Fruit fly (Drosophila melanogaster): ENCODE measurements around the gene ppk19.

ppk19 gene

dm6 chr3R:29695744-29696143, 23.5 kb downstream of the ppk19 start:
- TF ChIP-seq jumu (GFP tag; optimal IDR thresholded peaks at IDR 0.05) (no peak), CG4360 (GFP tag; IDR thresholded peaks at IDR 0.05) (no peak), sima (GFP tag; optimal IDR thresholded peaks at IDR 0.05) (no peak), CG13624 (GFP tag; optimal IDR thresholded peaks at IDR 0.05) (no peak), org-1 (GFP tag; optimal IDR thresholded peaks at IDR 0.05) (no peak), jing (GFP tag; optimal IDR thresholded peaks at IDR 0.05) (no peak), H15 (GFP tag; IDR thresholded peaks at IDR 0.05) (no peak), ap (GFP tag; IDR thresholded peaks at IDR 0.05) (no peak), lbe (GFP tag; optimal IDR thresholded peaks at IDR 0.05) (no peak), CrebB (tag; optimal IDR thresholded peaks at IDR 0.05) (no peak), gt (GFP tag; IDR thresholded peaks at IDR 0.05) (no peak), CG13296 (GFP tag; optimal IDR thresholded peaks at IDR 0.05) (no peak), az2 (GFP tag; optimal IDR thresholded peaks at IDR 0.05) (no peak), lov (optimal IDR thresholded peaks at IDR 0.05) (no peak), lov (GFP tag; IDR thresholded peaks at IDR 0.05) (no peak), cad (GFP tag; optimal IDR thresholded peaks at IDR 0.05) (no peak), CG12744 (GFP tag; optimal IDR thresholded peaks at IDR 0.05) (no peak), pfk (GFP tag; optimal IDR thresholded peaks at IDR 0.05) (no peak), Rx (GFP tag; IDR thresholded peaks at IDR 0.05) (no peak), cg (GFP tag; optimal IDR thresholded peaks at IDR 0.05) (no peak), dm (GFP tag; optimal IDR thresholded peaks at IDR 0.05) (no peak)

dm6 chr3R:29696359-29696758, 24.1 kb downstream of the ppk19 start:
- TF ChIP-seq CG10209 (GFP tag; optimal IDR thresholded peaks at IDR 0.05) (no peak), CG10267 (tag; optimal IDR thresholded peaks at IDR 0.05) (peak; percentile 42), Adf1 (GFP tag; IDR thresholded peaks at IDR 0.05) (no peak), CG5245 (GFP tag; optimal IDR thresholded peaks at IDR 0.05) (no peak), CG10366 (GFP tag; IDR thresholded peaks at IDR 0.05) (no peak), D19B (GFP tag; optimal IDR thresholded peaks at IDR 0.05) (no peak), chn (GFP tag; optimal IDR thresholded peaks at IDR 0.05) (peak; percentile 6), ewg (GFP tag; optimal IDR thresholded peaks at IDR 0.05) (no peak), ci (GFP tag; IDR thresholded peaks at IDR 0.05) (0 out of 3 replicates have a peak, but pooled peaks have one; percentile 24), Xbp1 (GFP tag; optimal IDR thresholded peaks at IDR 0.05) (peak; percentile 23), CG11504 (tag; optimal IDR thresholded peaks at IDR 0.05) (peak; percentile 17), slbo (GFP tag; IDR thresholded peaks at IDR 0.05) (no peak), CG10979 (tag; optimal IDR thresholded peaks at IDR 0.05) (peak; percentile 65), dan (GFP tag; IDR thresholded peaks at IDR 0.05) (peak; percentile 18; the same call in 1 of the 2 replicates), H2.0 (GFP tag; IDR thresholded peaks at IDR 0.05) (peak; percentile 40; the same call in 1 of the 2 replicates), Rfx (GFP tag; IDR thresholded peaks at IDR 0.05) (no peak), dimm (GFP tag; IDR thresholded peaks at IDR 0.05) (no peak), Blimp-1 (GFP tag; optimal IDR thresholded peaks at IDR 0.05) (peak; percentile 17), CG14710 (tag; optimal IDR thresholded peaks at IDR 0.05) (peak; percentile 38), CG4424 (GFP tag; optimal IDR thresholded peaks at IDR 0.05) (peak; percentile 36), lov (optimal IDR thresholded peaks at IDR 0.05) (no peak), lov (GFP tag; IDR thresholded peaks at IDR 0.05) (no peak), ssp (GFP tag; IDR thresholded peaks at IDR 0.05) (0 out of 2 replicates have a peak, but pooled peaks have one; percentile 14), gfzf (GFP tag; optimal IDR thresholded peaks at IDR 0.05) (no peak), inv (GFP tag; IDR thresholded peaks at IDR 0.05; ENCODE audit: partially characterized antibody) (no peak), Aef1 (GFP tag; IDR thresholded peaks at IDR 0.05) (no peak), bsh (GFP tag; optimal IDR thresholded peaks at IDR 0.05) (peak in 1 of 2 experiments; percentile 32), TFAM (GFP tag; optimal IDR thresholded peaks at IDR 0.05) (no peak), mirr (GFP tag; optimal IDR thresholded peaks at IDR 0.05) (no peak), pzg (GFP tag; optimal IDR thresholded peaks at IDR 0.05) (no peak), NfI (GFP tag; optimal IDR thresholded peaks at IDR 0.05) (no peak), phol (tag; optimal IDR thresholded peaks at IDR 0.05) (peak; percentile 48), CG18476 (GFP tag; optimal IDR thresholded peaks at IDR 0.05) (no peak)

Measured in whole organism, embryonic.